Fruit fly (Drosophila melanogaster) whole organism, embryonic: ENCODE results near the gene Gr2a.

ENCODE experiments used
- BEAF-32 ChIP-seq: fragments of 200-800 bp; sonication (Bioruptor generic); optimal IDR thresholded peaks from 3 replicates; lab custom pipeline; 2017; ENCODE audit warnings: missing biosample characterization, missing genetic modification characterization, mild to moderate bottlenecking, moderate library complexity, missing genetic modification reagents
- CG10543 ChIP-seq: fragments of 200-800 bp; sonication (Bioruptor generic); optimal IDR thresholded peaks from 3 replicates; lab custom pipeline; 2017; ENCODE audit warnings: missing biosample characterization, mild to moderate bottlenecking, missing genetic modification characterization, moderate library complexity
- CG11093 ChIP-seq: fragments of 200-800 bp; sonication (Bioruptor generic); IDR thresholded peaks from 3 replicates; pipeline ENCODE4 v1.3.6; 2022; ENCODE audit warnings: missing biosample characterization, missing genetic modification characterization
- CG11456 ChIP-seq: fragments of 200-800 bp; sonication (Bioruptor generic); IDR thresholded peaks from 3 replicates; pipeline ENCODE4 v1.3.6; 2022; ENCODE audit warnings: missing biosample characterization, missing genetic modification characterization
- CG12391 ChIP-seq: fragments of 200-800 bp; sonication (Bioruptor generic); optimal IDR thresholded peaks from 3 replicates; lab custom pipeline; 2018; ENCODE audit warnings: missing biosample characterization, mild to moderate bottlenecking, missing genetic modification characterization, moderate library complexity
- CG13424 ChIP-seq: fragments of 200-800 bp; sonication (Bioruptor generic); optimal IDR thresholded peaks from 2 replicates; lab custom pipeline; 2019; ENCODE audit warnings: missing biosample characterization, mild to moderate bottlenecking, missing genetic modification characterization, moderate library complexity
- CG13624 ChIP-seq: fragments of 200-800 bp; sonication (Bioruptor generic); optimal IDR thresholded peaks from 2 replicates; lab custom pipeline; 2016; ENCODE audit warnings: missing biosample characterization, missing genetic modification characterization
- CG14014 ChIP-seq: fragments of 200-800 bp; sonication (Bioruptor generic); IDR thresholded peaks from 2 replicates; pipeline ENCODE4 v1.3.6; 2022; ENCODE audit warnings: missing biosample characterization, missing genetic modification characterization
- CG14050 ChIP-seq: fragments of 200-800 bp; sonication (Bioruptor generic); IDR thresholded peaks from 3 replicates; pipeline ENCODE4 v1.3.6; 2022; ENCODE audit warnings: missing biosample characterization, missing genetic modification characterization
- CG15479 ChIP-seq: fragments of 200-800 bp; sonication (Bioruptor generic); optimal IDR thresholded peaks from 3 replicates; lab custom pipeline; 2019; ENCODE audit warnings: missing biosample characterization, mild to moderate bottlenecking, missing genetic modification characterization, moderate library complexity
- CG16779 ChIP-seq: fragments of 200-800 bp; sonication (Bioruptor generic); IDR thresholded peaks from 2 replicates; pipeline ENCODE4 v1.3.6; 2022; ENCODE audit warnings: missing biosample characterization, missing genetic modification characterization
- CG17361 ChIP-seq: fragments of 200-800 bp; sonication (Bioruptor generic); IDR thresholded peaks from 3 replicates; pipeline ENCODE4 v1.3.6; 2022; ENCODE audit warnings: missing biosample characterization, missing genetic modification characterization
- CG17385 ChIP-seq: fragments of 200-800 bp; sonication (Bioruptor generic); optimal IDR thresholded peaks from 3 replicates; lab custom pipeline; 2018; ENCODE audit warnings: missing biosample characterization, mild to moderate bottlenecking, missing genetic modification characterization
- CG2116 ChIP-seq: fragments of 200-800 bp; sonication (Bioruptor generic); optimal IDR thresholded peaks from 3 replicates; lab custom pipeline; 2018; ENCODE audit warnings: missing biosample characterization, mild to moderate bottlenecking, missing genetic modification characterization
- CG2129 ChIP-seq: fragments of 200-800 bp; sonication (Bioruptor generic); IDR thresholded peaks from 2 replicates; pipeline ENCODE4 v1.3.6; 2022; ENCODE audit warnings: missing biosample characterization, missing genetic modification characterization; ENCODE audit not compliant: partially characterized antibody
- CG2202 ChIP-seq: fragments of 200-800 bp; sonication (Bioruptor generic); optimal IDR thresholded peaks from 2 replicates; lab custom pipeline; 2018; ENCODE audit warnings: missing biosample characterization, mild to moderate bottlenecking, missing genetic modification characterization
- CG33213 ChIP-seq: fragments of 200-800 bp; sonication (Bioruptor generic); optimal IDR thresholded peaks from 3 replicates; lab custom pipeline; 2016; ENCODE audit warnings: missing biosample characterization, missing genetic modification characterization
- CG3995 ChIP-seq: fragments of 200-800 bp; sonication (Bioruptor generic); optimal IDR thresholded peaks from 3 replicates; lab custom pipeline; 2016; ENCODE audit warnings: missing biosample characterization, missing genetic modification characterization
- CG4282 ChIP-seq: fragments of 200-800 bp; sonication (Bioruptor generic); optimal IDR thresholded peaks from 2 replicates; lab custom pipeline; 2016; ENCODE audit warnings: missing biosample characterization, missing genetic modification characterization
- CG4360 ChIP-seq: fragments of 200-800 bp; sonication (Bioruptor generic); IDR thresholded peaks from 2 replicates; pipeline ENCODE4 v1.3.6; 2022; ENCODE audit warnings: missing biosample characterization, missing genetic modification characterization
- CG6689 ChIP-seq: fragments of 200-800 bp; sonication (Bioruptor generic); IDR thresholded peaks from 2 replicates; pipeline ENCODE4 v1.3.6; 2022; ENCODE audit warnings: missing biosample characterization, missing genetic modification characterization
- Dip2 ChIP-seq: fragments of 200-800 bp; sonication (Bioruptor generic); IDR thresholded peaks from 2 replicates; pipeline ENCODE4 v1.3.6; 2022; ENCODE audit warnings: missing biosample characterization, missing genetic modification characterization
- E2f2 ChIP-seq: fragments of 200-800 bp; sonication (Bioruptor generic); IDR thresholded peaks from 2 replicates; pipeline ENCODE4 v1.3.6; 2022; ENCODE audit warnings: missing biosample characterization, missing genetic modification characterization
- Elba2 ChIP-seq: fragments of 200-800 bp; sonication (Bioruptor generic); optimal IDR thresholded peaks from 3 replicates; lab custom pipeline; 2016; ENCODE audit warnings: missing biosample characterization, missing genetic modification characterization
- HHEX ChIP-seq: fragments of 200-800 bp; sonication (Bioruptor generic); optimal IDR thresholded peaks from 3 replicates; lab custom pipeline; 2017; ENCODE audit warnings: missing biosample characterization, mild to moderate bottlenecking, missing genetic modification characterization, missing genetic modification reagents
- HmgD ChIP-seq: fragments of 200-800 bp; sonication (Bioruptor generic); optimal IDR thresholded peaks from 3 replicates; lab custom pipeline; 2016; ENCODE audit warnings: missing biosample characterization, missing genetic modification characterization
- Mad ChIP-seq: fragments of 200-800 bp; sonication (Bioruptor generic); optimal IDR thresholded peaks from 2 replicates; lab custom pipeline; 2016; ENCODE audit warnings: missing biosample characterization, missing genetic modification characterization
- Med ChIP-seq: fragments of 200-800 bp; sonication (Bioruptor generic); peaks from one replicate; lab custom pipeline; 2016; ENCODE audit warnings: missing biosample characterization, missing genetic modification characterization, mild to moderate bottlenecking, inconsistent platforms, moderate library complexity
- Myb ChIP-seq: fragments of 200-800 bp; sonication (Bioruptor generic); optimal IDR thresholded peaks from 2 replicates; lab custom pipeline; 2016; ENCODE audit warnings: missing biosample characterization, missing genetic modification characterization
- NfI ChIP-seq: fragments of 200-800 bp; sonication (Bioruptor generic); optimal IDR thresholded peaks from 3 replicates; lab custom pipeline; 2018; ENCODE audit warnings: missing biosample characterization, mild to moderate bottlenecking, missing genetic modification characterization, moderate library complexity
- Optix ChIP-seq: fragments of 200-800 bp; sonication (Bioruptor generic); IDR thresholded peaks from 3 replicates; pipeline ENCODE4 v1.3.6; 2022; ENCODE audit warnings: missing biosample characterization, missing genetic modification characterization
- Sin3A ChIP-seq: fragments of >200 bp; optimal IDR thresholded peaks from 2 replicates; lab custom pipeline; 2018
- Sox102F ChIP-seq: fragments of 200-800 bp; sonication (Bioruptor generic); optimal IDR thresholded peaks from 2 replicates; lab custom pipeline; 2018; ENCODE audit warnings: missing biosample characterization, mild to moderate bottlenecking, missing genetic modification characterization, moderate library complexity
- Sry-δ ChIP-seq: fragments of 200-800 bp; sonication (Bioruptor generic); optimal IDR thresholded peaks from 2 replicates; lab custom pipeline; 2016; ENCODE audit warnings: missing biosample characterization, missing genetic modification characterization
- Usf ChIP-seq: fragments of 200-800 bp; sonication (Bioruptor generic); optimal IDR thresholded peaks from 2 replicates; lab custom pipeline; 2017; ENCODE audit warnings: missing genotype, missing biosample characterization, missing genetic modification characterization
- YL-1 ChIP-seq: fragments of 200-800 bp; sonication (Bioruptor generic); optimal IDR thresholded peaks from 3 replicates; lab custom pipeline; 2017; ENCODE audit warnings: missing biosample characterization, mild to moderate bottlenecking, missing genetic modification characterization
- crp ChIP-seq, 2 experiments: fragments of 200-800 bp; sonication (Bioruptor generic); optimal IDR thresholded peaks; 2 replicates in 1 of 2; 3 replicates in 1 of 2; lab custom pipeline; 2017; ENCODE audit warnings: missing biosample characterization in 2 of 2, missing genetic modification characterization in 2 of 2, mild to moderate bottlenecking in 1 of 2, moderate library complexity in 1 of 2
- dysf ChIP-seq: fragments of 200-800 bp; sonication (Bioruptor generic); IDR thresholded peaks from 3 replicates; pipeline ENCODE4 v1.3.6; 2022; ENCODE audit warnings: missing biosample characterization, missing genetic modification characterization
- emc ChIP-seq: fragments of 200-800 bp; sonication (Bioruptor generic); optimal IDR thresholded peaks from 2 replicates; lab custom pipeline; 2016; ENCODE audit warnings: missing biosample characterization, missing genetic modification characterization
- fd102C ChIP-seq: fragments of 200-800 bp; sonication (Bioruptor generic); optimal IDR thresholded peaks from 2 replicates; lab custom pipeline; 2018; ENCODE audit warnings: missing biosample characterization, mild to moderate bottlenecking, missing genetic modification characterization, moderate library complexity
- hth ChIP-seq: fragments of >200 bp; optimal IDR thresholded peaks from 2 replicates; lab custom pipeline; 2017; ENCODE audit warnings: inconsistent platforms
- kay ChIP-seq: fragments of 200-800 bp; sonication (Bioruptor generic); optimal IDR thresholded peaks from 2 replicates; lab custom pipeline; 2016; ENCODE audit warnings: missing biosample characterization, missing genetic modification characterization
- lmd ChIP-seq: fragments of 200-800 bp; sonication (Bioruptor generic); IDR thresholded peaks from 2 replicates; pipeline ENCODE4 v1.3.6; 2022; ENCODE audit warnings: missing biosample characterization, missing genetic modification characterization
- lola ChIP-seq, 3 experiments: fragments of >200 bp in 2 of 3; fragments of 200-800 bp in 1 of 3; sonication (Bioruptor generic) in 1 of 3; optimal IDR thresholded peaks; 2 replicates each; lab custom pipeline; 2017 to 2019; ENCODE audit warnings: missing biosample characterization in 3 of 3, missing genetic modification characterization in 3 of 3, mild to moderate bottlenecking in 1 of 3, moderate library complexity in 1 of 3
- mam ChIP-seq: fragments of 200-800 bp; sonication (Bioruptor generic); optimal IDR thresholded peaks from 3 replicates; lab custom pipeline; 2016; ENCODE audit warnings: missing biosample characterization, missing genetic modification characterization
- nom ChIP-seq: fragments of 200-800 bp; sonication (Bioruptor generic); optimal IDR thresholded peaks from 2 replicates; lab custom pipeline; 2017; ENCODE audit warnings: missing biosample characterization, missing genetic modification characterization, mild to moderate bottlenecking, moderate library complexity, missing genetic modification reagents
- pho ChIP-seq: fragments of 200-800 bp; sonication (Bioruptor generic); optimal IDR thresholded peaks from 2 replicates; lab custom pipeline; 2016; ENCODE audit warnings: missing biosample characterization, missing genetic modification characterization
- ranshi ChIP-seq: fragments of 200-800 bp; sonication (Bioruptor generic); IDR thresholded peaks from 2 replicates; pipeline ENCODE4 v1.3.6; 2022; ENCODE audit warnings: missing biosample characterization, missing genetic modification characterization
- stwl ChIP-seq: fragments of 200-800 bp; sonication (Bioruptor generic); optimal IDR thresholded peaks from 3 replicates; lab custom pipeline; 2018; ENCODE audit warnings: missing biosample characterization, mild to moderate bottlenecking, missing genetic modification characterization, moderate library complexity

Gene Gr2a

dm6 chrX:1478276-1479122, 26.3 kb downstream of the Gr2a start, which contains the start of gene rush (continued):
- peak; percentile 53 for TF ChIP-seq pho
- TF ChIP-seq Sry-δ (GFP tag; lab: Kevin White, UChicago), result peak; percentile 42
- TF ChIP-seq CG12391 (tag; lab: Kevin White, UChicago), result peak; percentile 21
- no peak for TF ChIP-seq CG2129 (GFP tag; lab: Robert Waterston, UW)
- 0 out of 3 replicates have a peak, but pooled peaks have one; percentile 13 for TF ChIP-seq CG14050 (GFP tag; lab: Robert Waterston, UW)
- TF ChIP-seq lola (GFP tag; optimal IDR thresholded peaks at IDR 0.05; lab: Kevin White, UChicago), result no peak
- peak; percentile 73 for TF ChIP-seq E2f2 (GFP tag; lab: Robert Waterston, UW)
- TF ChIP-seq CG17385 (GFP tag; lab: Kevin White, UChicago), result peak; percentile 7
- no peak for TF ChIP-seq Sox102F (GFP tag; lab: Kevin White, UChicago)
- TF ChIP-seq CG13424 (tag; lab: Kevin White, UChicago), result peak; percentile 25
- peak; percentile 3 for TF ChIP-seq CG13624 (GFP tag; lab: Kevin White, UChicago)
- peak; percentile 15 for TF ChIP-seq HmgD (GFP tag; lab: Kevin White, UChicago)
- peak; percentile 32 for TF ChIP-seq CG2116 (GFP tag; lab: Kevin White, UChicago)
- TF ChIP-seq YL-1 (GFP tag; lab: Kevin White, UChicago), result peak; percentile 61
- TF ChIP-seq emc (GFP tag; lab: Kevin White, UChicago), result peak; percentile 15
- TF ChIP-seq Optix (GFP tag; lab: Robert Waterston, UW), result 0 out of 3 replicates have a peak, but pooled peaks have one; percentile 7
- TF ChIP-seq Usf (GFP tag; lab: Kevin White, UChicago), result no peak
- TF ChIP-seq CG6689 (GFP tag; lab: Robert Waterston, UW), result 0 out of 2 replicates have a peak, but pooled peaks have one; percentile 12
- TF ChIP-seq CG2202 (tag; lab: Kevin White, UChicago), result no peak
- peak; percentile 27 for TF ChIP-seq stwl (tag; lab: Kevin White, UChicago)
- TF ChIP-seq kay (GFP tag; lab: Kevin White, UChicago), result peak; percentile 83
- TF ChIP-seq Med (GFP tag; lab: Kevin White, UChicago), result peak; percentile 92
- TF ChIP-seq Sin3A (lab: Kevin White, UChicago), result peak; percentile 58
- TF ChIP-seq dysf (GFP tag; lab: Robert Waterston, UW), result 0 out of 3 replicates have a peak, but pooled peaks have one; percentile 18
- TF ChIP-seq fd102C (GFP tag; lab: Kevin White, UChicago), result no peak
- TF ChIP-seq CG4282 (GFP tag; lab: Kevin White, UChicago), result no peak
- TF ChIP-seq CG4360 (GFP tag; lab: Robert Waterston, UW), result peak; percentile 26; the same call in 1 of the 2 replicates
- no peak for TF ChIP-seq Dip2 (GFP tag; lab: Robert Waterston, UW)
- peak; percentile 50; the same call in 1 of the 3 replicates for TF ChIP-seq CG11456
- TF ChIP-seq Myb (GFP tag; lab: Kevin White, UChicago), result peak; percentile 95
- peak; percentile 17 for TF ChIP-seq nom
- 0 out of 3 replicates have a peak, but pooled peaks have one; percentile 24 for TF ChIP-seq CG17361
- peak; percentile 45; the same call in 1 of the 2 replicates for TF ChIP-seq lmd (GFP tag; lab: Robert Waterston, UW)
- TF ChIP-seq Mad (GFP tag; lab: Kevin White, UChicago), result peak; percentile 8
- no peak for TF ChIP-seq crp (GFP tag; optimal IDR thresholded peaks at IDR 0.05; lab: Kevin White, UChicago)
- TF ChIP-seq CG3995 (GFP tag; lab: Kevin White, UChicago), result peak; percentile 19
- peak; percentile 13; the same call in 1 of the 2 replicates for TF ChIP-seq CG14014
- peak; percentile 56 for TF ChIP-seq mam
- TF ChIP-seq CG10543 (GFP tag; lab: Kevin White, UChicago), result peak; percentile 26
- TF ChIP-seq BEAF-32 (GFP tag; lab: Kevin White, UChicago), result peak; percentile 53
- no peak for TF ChIP-seq Elba2 (GFP tag; lab: Kevin White, UChicago)
- 0 out of 2 replicates have a peak, but pooled peaks have one; percentile 24 for TF ChIP-seq ranshi
- peak; percentile 46 for TF ChIP-seq CG33213
- TF ChIP-seq CG16779 (GFP tag; lab: Robert Waterston, UW), result no peak
- no peak for TF ChIP-seq CG11093 (GFP tag; lab: Robert Waterston, UW)
- no peak for TF ChIP-seq hth (lab: Kevin White, UChicago)
- peak; percentile 22 for TF ChIP-seq HHEX (GFP tag; lab: Kevin White, UChicago)
- no peak for TF ChIP-seq CG15479 (GFP tag; lab: Kevin White, UChicago)
- peak; percentile 42 for TF ChIP-seq NfI (GFP tag; lab: Kevin White, UChicago)
